Worm (Caenorhabditis elegans) whole organism, L4 larva: Measurements from ENCODE around the gene T25B2.1.

ENCODE experiments used
- D1046.2 ChIP-seq: fragments of 200-800 bp; sonication (Bioruptor generic); IDR thresholded peaks from 2 replicates; pipeline ENCODE4 v1.3.6; 2022; ENCODE audit warnings: missing genetic modification characterization, missing compliant biosample characterization
- F10B5.3 ChIP-seq: sonication (generic microtip); optimal IDR thresholded peaks from 2 replicates; lab custom pipeline; 2016; ENCODE audit warnings: mild to moderate bottlenecking, missing genetic modification characterization, missing compliant biosample characterization
- F44E2.7 ChIP-seq: fragments of 200-800 bp; sonication (Bioruptor generic); IDR thresholded peaks from 2 replicates; pipeline ENCODE4 v2.1.2; 2022; ENCODE audit warnings: missing genetic modification characterization, missing compliant biosample characterization
- F49E8.2 ChIP-seq: sonication (generic microtip); optimal IDR thresholded peaks from 2 replicates; lab custom pipeline; 2016; ENCODE audit warnings: missing compliant biosample characterization, mild to moderate bottlenecking, missing genetic modification characterization, borderline replicate concordance
- T20F7.1 ChIP-seq: fragments of 200-800 bp; sonication (Bioruptor generic); optimal IDR thresholded peaks from 2 replicates; lab custom pipeline; 2018; ENCODE audit warnings: mild to moderate bottlenecking, missing genetic modification characterization, missing compliant biosample characterization
- Y105C5A.15 ChIP-seq: fragments of 200-800 bp; sonication (Bioruptor generic); IDR thresholded peaks from 2 replicates; pipeline ENCODE4 v1.3.6; 2022; ENCODE audit warnings: missing genetic modification characterization, missing compliant biosample characterization
- Y48G9A.11 ChIP-seq: fragments of 200-800 bp; sonication (Bioruptor generic); IDR thresholded peaks from 2 replicates; pipeline ENCODE4 v1.3.6; 2022; ENCODE audit warnings: missing genetic modification reagents, missing genetic modification characterization, missing compliant biosample characterization
- Y75B8A.6 ChIP-seq: fragments of 200-800 bp; sonication (Bioruptor generic); IDR thresholded peaks from 2 replicates; pipeline ENCODE4 v1.3.6; 2022; ENCODE audit warnings: missing genetic modification reagents, missing genetic modification characterization, missing compliant biosample characterization
- ZK546.5 ChIP-seq, 2 experiments: sonication (generic microtip); optimal IDR thresholded peaks; 2 replicates each; lab custom pipeline; 2017; ENCODE audit warnings: missing biosample characterization in 2 of 2, missing genetic modification characterization in 2 of 2
- aha-1 ChIP-seq: fragments of 150-350 bp; peaks from one replicate; lab custom pipeline; 2014; ENCODE audit warnings: missing biosample characterization, missing genetic modification characterization
- aly-2 ChIP-seq: sonication (generic microtip); optimal IDR thresholded peaks from 2 replicates; lab custom pipeline; 2018; ENCODE audit warnings: missing biosample characterization, missing genetic modification characterization
- attf-4 ChIP-seq: sonication (generic microtip); optimal IDR thresholded peaks from 3 replicates; lab custom pipeline; 2017; ENCODE audit warnings: missing biosample characterization, missing genetic modification characterization
- ceh-20 ChIP-seq: fragments of 200-800 bp; sonication (Bioruptor generic); IDR thresholded peaks from 2 replicates; pipeline ENCODE4 v1.3.6; 2022; ENCODE audit warnings: missing genetic modification reagents, missing genetic modification characterization, missing compliant biosample characterization
- ceh-32 ChIP-seq: sonication (generic microtip); optimal IDR thresholded peaks from 2 replicates; lab custom pipeline; 2016; ENCODE audit warnings: mild to moderate bottlenecking, missing genetic modification characterization, missing compliant biosample characterization; ENCODE audit not compliant: poor library complexity
- ceh-44 ChIP-seq: fragments of 200-800 bp; sonication (Bioruptor generic); IDR thresholded peaks from 2 replicates; pipeline ENCODE4 v1.3.6; 2022; ENCODE audit warnings: missing genetic modification reagents, missing genetic modification characterization, missing compliant biosample characterization
- ceh-62 ChIP-seq: sonication (generic microtip); optimal IDR thresholded peaks from 2 replicates; lab custom pipeline; 2017; ENCODE audit warnings: missing biosample characterization, missing genetic modification characterization
- ces-1 ChIP-seq: fragments of 150-350 bp; sonication (generic microtip); optimal IDR thresholded peaks from 4 replicates; lab custom pipeline; 2014; ENCODE audit warnings: missing biosample characterization, missing genetic modification reagents, missing genetic modification characterization
- ctbp-1 ChIP-seq: fragments of 200-800 bp; sonication (Bioruptor generic); IDR thresholded peaks from 2 replicates; pipeline ENCODE4 v1.3.6; 2022; ENCODE audit warnings: missing genetic modification reagents, missing genetic modification characterization, missing compliant biosample characterization
- daf-12 ChIP-seq: fragments of 150-350 bp; optimal IDR thresholded peaks from 2 replicates; lab custom pipeline; 2014; ENCODE audit warnings: missing biosample characterization, missing genetic modification reagents, missing genetic modification characterization
- daf-16 ChIP-seq, 3 experiments: sonication (generic microtip); optimal IDR thresholded peaks; 2 replicates each; lab custom pipeline; 2016 to 2017; ENCODE audit warnings: missing genetic modification characterization in 3 of 3, missing genetic modification reagents in 3 of 3, mild to moderate bottlenecking in 2 of 3, missing compliant biosample characterization in 2 of 3, missing biosample characterization in 1 of 3, moderate library complexity in 1 of 3
- daf-19 ChIP-seq: fragments of 200-800 bp; sonication (Bioruptor generic); conservative IDR thresholded peaks from 2 replicates; pipeline ENCODE4 v1.3.6; 2022; ENCODE audit warnings: missing genetic modification characterization, missing compliant biosample characterization
- dmd-8 ChIP-seq: fragments of 200-800 bp; sonication (Bioruptor generic); IDR thresholded peaks from 2 replicates; pipeline ENCODE4 v1.3.6; 2022; ENCODE audit warnings: missing genetic modification characterization, missing compliant biosample characterization
- duxl-1 ChIP-seq: sonication (generic microtip); optimal IDR thresholded peaks from 2 replicates; lab custom pipeline; 2016; ENCODE audit warnings: mild to moderate bottlenecking, missing genetic modification characterization, moderate library complexity, missing compliant biosample characterization; ENCODE audit not compliant: poor library complexity
- egl-43 ChIP-seq: fragments of 200-800 bp; sonication (Bioruptor generic); IDR thresholded peaks from 2 replicates; pipeline ENCODE4 v1.3.6; 2022; ENCODE audit warnings: missing genetic modification reagents, missing genetic modification characterization, missing compliant biosample characterization
- fkh-10 ChIP-seq: fragments of 150-350 bp; optimal IDR thresholded peaks from 2 replicates; lab custom pipeline; 2014; ENCODE audit warnings: missing biosample characterization, missing genetic modification reagents, missing genetic modification characterization
- fos-1 ChIP-seq: fragments of 150-350 bp; optimal IDR thresholded peaks from 2 replicates; lab custom pipeline; 2014; ENCODE audit warnings: missing biosample characterization, missing genetic modification characterization
- gei-8 ChIP-seq: fragments of 200-800 bp; sonication (Bioruptor generic); optimal IDR thresholded peaks from 2 replicates; lab custom pipeline; 2018; ENCODE audit warnings: mild to moderate bottlenecking, missing genetic modification characterization, missing compliant biosample characterization
- hif-1 ChIP-seq, 2 experiments: sonication (generic microtip); optimal IDR thresholded peaks; 2 replicates each; lab custom pipeline; 2016 to 2017; ENCODE audit warnings: missing compliant biosample characterization in 2 of 2, missing genetic modification characterization in 2 of 2, missing genetic modification reagents in 2 of 2, missing genotype in 2 of 2, mild to moderate bottlenecking in 1 of 2
- hlh-11 ChIP-seq: fragments of 200-800 bp; sonication (Bioruptor generic); optimal IDR thresholded peaks from 2 replicates; lab custom pipeline; 2018; ENCODE audit warnings: mild to moderate bottlenecking, missing genetic modification characterization, missing compliant biosample characterization
- hmg-1.1 ChIP-seq: fragments of 200-800 bp; sonication (Bioruptor generic); IDR thresholded peaks from 2 replicates; pipeline ENCODE4 v1.3.6; 2022; ENCODE audit warnings: missing genetic modification reagents, missing genetic modification characterization, missing compliant biosample characterization
- lim-7 ChIP-seq: fragments of 200-800 bp; sonication (Bioruptor generic); IDR thresholded peaks from 2 replicates; pipeline ENCODE4 v1.3.6; 2022; ENCODE audit warnings: missing genetic modification characterization, missing compliant biosample characterization
- lin-13 ChIP-seq: fragments of 150-350 bp; optimal IDR thresholded peaks from 2 replicates; lab custom pipeline; 2014; ENCODE audit warnings: missing biosample characterization, missing genetic modification reagents, missing genetic modification characterization
- lin-15B ChIP-seq: fragments of 150-350 bp; sonication (generic microtip); optimal IDR thresholded peaks from 3 replicates; lab custom pipeline; 2014; ENCODE audit warnings: missing biosample characterization, missing genetic modification characterization
- lir-3 ChIP-seq: sonication (generic microtip); optimal IDR thresholded peaks from 2 replicates; lab custom pipeline; 2016; ENCODE audit warnings: mild to moderate bottlenecking, missing genetic modification characterization, missing compliant biosample characterization
- lsy-2 ChIP-seq, 2 experiments: fragments of 150-350 bp in 1 of 2; sonication (generic microtip) in 1 of 2; optimal IDR thresholded peaks; 2 replicates each; lab custom pipeline; 2014 to 2017; ENCODE audit warnings: missing biosample characterization in 2 of 2, missing genetic modification characterization in 2 of 2
- madf-5 ChIP-seq, 2 experiments: fragments of 200-800 bp; sonication (Bioruptor generic); IDR thresholded peaks; 2 replicates each; pipeline ENCODE4 v1.3.6; 2022; ENCODE audit warnings: missing compliant biosample characterization in 2 of 2, missing genetic modification characterization in 2 of 2
- madf-9 ChIP-seq: fragments of 200-800 bp; sonication (Bioruptor generic); conservative IDR thresholded peaks from 2 replicates; pipeline ENCODE4 v1.3.6; 2022; ENCODE audit warnings: missing genetic modification reagents, missing genetic modification characterization, missing compliant biosample characterization
- mdt-29 ChIP-seq: fragments of 200-800 bp; sonication (Bioruptor generic); IDR thresholded peaks from 2 replicates; pipeline ENCODE4 v1.3.6; 2022; ENCODE audit warnings: missing genetic modification reagents, missing genetic modification characterization, missing compliant biosample characterization
- mxl-2 ChIP-seq: fragments of 200-800 bp; sonication (Bioruptor generic); conservative IDR thresholded peaks from 2 replicates; pipeline ENCODE4 v1.3.6; 2022; ENCODE audit warnings: missing genetic modification reagents, missing genetic modification characterization, missing compliant biosample characterization
- nhr-10 ChIP-seq: fragments of 150-350 bp; optimal IDR thresholded peaks from 2 replicates; lab custom pipeline; 2014; ENCODE audit warnings: missing biosample characterization, missing genetic modification characterization
- nhr-41 ChIP-seq: fragments of 200-800 bp; sonication (Bioruptor generic); IDR thresholded peaks from 2 replicates; pipeline ENCODE4 v1.3.6; 2022; ENCODE audit warnings: missing genetic modification reagents, missing genetic modification characterization, missing compliant biosample characterization
- nhr-48 ChIP-seq: sonication (generic microtip); optimal IDR thresholded peaks from 2 replicates; lab custom pipeline; 2016; ENCODE audit warnings: mild to moderate bottlenecking, missing genetic modification characterization, missing compliant biosample characterization
- nhr-6 ChIP-seq: fragments of 150-350 bp; optimal IDR thresholded peaks from 2 replicates; lab custom pipeline; 2014; ENCODE audit warnings: missing biosample characterization, missing genetic modification characterization
- pha-4 ChIP-seq, 2 experiments: fragments of 150-350 bp in 1 of 2; fragments of 200-800 bp in 1 of 2; sonication (Bioruptor generic) in 1 of 2; IDR thresholded peaks in 1 of 2; optimal IDR thresholded peaks in 1 of 2; 2 replicates each; pipeline versions ENCODE4 v1.3.6 to Lab custom; 2014 to 2022; ENCODE audit warnings: missing genetic modification characterization in 2 of 2, missing genetic modification reagents in 2 of 2, missing biosample characterization in 1 of 2, missing compliant biosample characterization in 1 of 2
- sdz-12 ChIP-seq: fragments of 200-800 bp; sonication (Bioruptor generic); optimal IDR thresholded peaks from 2 replicates; lab custom pipeline; 2018; ENCODE audit warnings: mild to moderate bottlenecking, missing genetic modification characterization, missing compliant biosample characterization
- set-16 ChIP-seq: fragments of 200-800 bp; sonication (Bioruptor generic); IDR thresholded peaks from 2 replicates; pipeline ENCODE4 v1.3.6; 2022; ENCODE audit warnings: missing genetic modification reagents, missing genetic modification characterization, missing compliant biosample characterization
- spr-1 ChIP-seq: sonication (generic microtip); optimal IDR thresholded peaks from 2 replicates; lab custom pipeline; 2016; ENCODE audit warnings: mild to moderate bottlenecking, missing genetic modification characterization, missing compliant biosample characterization
- tag-97 ChIP-seq: fragments of 200-800 bp; sonication (Bioruptor generic); IDR thresholded peaks from 2 replicates; pipeline ENCODE4 v1.3.6; 2022; ENCODE audit warnings: missing genetic modification characterization, missing compliant biosample characterization
- unc-39 ChIP-seq: sonication (generic microtip); optimal IDR thresholded peaks from 2 replicates; lab custom pipeline; 2017; ENCODE audit warnings: missing biosample characterization, missing genetic modification characterization
- zfp-3 ChIP-seq: fragments of 200-800 bp; sonication (Bioruptor generic); conservative IDR thresholded peaks from 2 replicates; pipeline ENCODE4 v1.3.6; 2022; ENCODE audit warnings: missing genetic modification reagents, missing genetic modification characterization, missing compliant biosample characterization

Gene T25B2.1

ce11 chrX:6128225-6128686, 45.5 kb upstream of the T25B2.1 start, which contains the start of gene C15H9.9 (continued):
- 0 out of 2 replicates have a peak, but pooled peaks have one; percentile 38 for TF ChIP-seq egl-43 (GFP tag; lab: Robert Waterston, UW)
- TF ChIP-seq lim-7 (GFP tag; lab: Robert Waterston, UW): no peak
- TF ChIP-seq spr-1 (tag; lab: Kevin White, UChicago): no peak
- TF ChIP-seq Y48G9A.11 (GFP tag; lab: Robert Waterston, UW): no peak
- no peak for TF ChIP-seq tag-97 (GFP tag; lab: Robert Waterston, UW)
- TF ChIP-seq F10B5.3 (tag; lab: Kevin White, UChicago): no peak
- peak; percentile 69 for TF ChIP-seq ctbp-1 (GFP tag; lab: Robert Waterston, UW)
- no peak for TF ChIP-seq aly-2 (tag; lab: Kevin White, UChicago)
- TF ChIP-seq D1046.2 (GFP tag; lab: Robert Waterston, UW): no peak
- TF ChIP-seq Y105C5A.15 (GFP tag; lab: Robert Waterston, UW): no peak
- no peak for TF ChIP-seq madf-5 (GFP tag; IDR thresholded peaks at IDR 0.05; lab: Robert Waterston, UW)
- TF ChIP-seq madf-9 (GFP tag; lab: Robert Waterston, UW): 0 out of 2 replicates have a peak, but pooled peaks have one; percentile 13
- no peak for TF ChIP-seq ceh-20
- no peak for TF ChIP-seq hif-1 (tag; optimal IDR thresholded peaks at IDR 0.05; lab: Kevin White, UChicago)
- no peak for TF ChIP-seq F44E2.7
- no peak for TF ChIP-seq fos-1
- TF ChIP-seq lin-15B: no peak
- TF ChIP-seq ZK546.5 (tag; optimal IDR thresholded peaks at IDR 0.05; lab: Kevin White, UChicago): no peak
- TF ChIP-seq attf-4 (tag; lab: Kevin White, UChicago): no peak
- no peak for TF ChIP-seq zfp-3 (GFP tag; lab: Robert Waterston, UW)
- no peak for TF ChIP-seq duxl-1
- TF ChIP-seq nhr-6: no peak
- no peak for TF ChIP-seq ceh-32
- TF ChIP-seq ceh-44 (GFP tag; lab: Robert Waterston, UW): no peak
- peak; percentile 98 for TF ChIP-seq aha-1 (tag; lab: Kevin White, UChicago)
- TF ChIP-seq ces-1 (GFP tag; lab: Kevin White, UChicago): no peak
- no peak for TF ChIP-seq daf-19
- peak; percentile 42 for TF ChIP-seq hlh-11 (tag; lab: Kevin White, UChicago)
- no peak for TF ChIP-seq fkh-10 (GFP tag; lab: Kevin White, UChicago)
- TF ChIP-seq Y75B8A.6 (GFP tag; lab: Robert Waterston, UW): no peak
- TF ChIP-seq mxl-2 (GFP tag; lab: Robert Waterston, UW): no peak
- no peak; the same call in 1 of the 2 replicates for TF ChIP-seq pha-4 (GFP tag; IDR thresholded peaks at IDR 0.05; lab: Robert Waterston, UW)
- TF ChIP-seq pha-4 (tag; optimal IDR thresholded peaks at IDR 0.05; lab: Kevin White, UChicago): no peak
- TF ChIP-seq nhr-48 (tag; lab: Kevin White, UChicago): no peak
- no peak for TF ChIP-seq gei-8
- no peak for TF ChIP-seq T20F7.1 (GFP tag; lab: Kevin White, UChicago)
- no peak for TF ChIP-seq ceh-62 (tag; lab: Kevin White, UChicago)
- peak; percentile 52; the same call in 1 of the 2 replicates for TF ChIP-seq hmg-1.1 (GFP tag; lab: Robert Waterston, UW)
- TF ChIP-seq sdz-12 (GFP tag; lab: Kevin White, UChicago): no peak
- TF ChIP-seq unc-39 (tag; lab: Kevin White, UChicago): no peak
- no peak for TF ChIP-seq nhr-41 (GFP tag; lab: Robert Waterston, UW)
- peak; percentile 17 for TF ChIP-seq lin-13
- TF ChIP-seq dmd-8 (GFP tag; lab: Robert Waterston, UW): no peak
- TF ChIP-seq daf-12 (tag; lab: Kevin White, UChicago): no peak
- TF ChIP-seq set-16 (GFP tag; lab: Robert Waterston, UW): no peak
- no peak for TF ChIP-seq lir-3 (tag; lab: Kevin White, UChicago)
- no peak for TF ChIP-seq nhr-10
- TF ChIP-seq mdt-29 (GFP tag; lab: Robert Waterston, UW): no peak
- no peak for TF ChIP-seq F49E8.2 (tag; lab: Kevin White, UChicago)
- peak in 1 of 2 experiments; percentile 35 for TF ChIP-seq lsy-2 (tag; optimal IDR thresholded peaks at IDR 0.05; lab: Kevin White, UChicago)
- no peak for TF ChIP-seq daf-16 (GFP tag; optimal IDR thresholded peaks at IDR 0.05; lab: Kevin White, UChicago)
- TF ChIP-seq daf-16 (tag; optimal IDR thresholded peaks at IDR 0.05; lab: Kevin White, UChicago): no peak
